Worm (Caenorhabditis elegans) whole organism, L4 larva: ENCODE data around the gene Y37A1B.7.

ENCODE experiments used
- ZK337.2 ChIP-seq: fragments of 200-800 bp; sonication (Bioruptor generic); IDR thresholded peaks from 2 replicates; pipeline ENCODE4 v1.3.6; 2022; ENCODE audit warnings: missing genetic modification reagents, missing genetic modification characterization, missing compliant biosample characterization
- ZK546.5 ChIP-seq, 2 experiments: sonication (generic microtip); optimal IDR thresholded peaks; 2 replicates each; lab custom pipeline; 2017; ENCODE audit warnings: missing biosample characterization in 2 of 2, missing genetic modification characterization in 2 of 2
- ctbp-1 ChIP-seq: fragments of 200-800 bp; sonication (Bioruptor generic); IDR thresholded peaks from 2 replicates; pipeline ENCODE4 v1.3.6; 2022; ENCODE audit warnings: missing genetic modification reagents, missing genetic modification characterization, missing compliant biosample characterization
- dpl-1 ChIP-seq: fragments of 150-350 bp; optimal IDR thresholded peaks from 2 replicates; lab custom pipeline; 2014; ENCODE audit warnings: missing biosample characterization, missing genetic modification reagents, missing genetic modification characterization
- hmg-1.1 ChIP-seq: fragments of 200-800 bp; sonication (Bioruptor generic); IDR thresholded peaks from 2 replicates; pipeline ENCODE4 v1.3.6; 2022; ENCODE audit warnings: missing genetic modification reagents, missing genetic modification characterization, missing compliant biosample characterization
- nhr-10 ChIP-seq: fragments of 150-350 bp; optimal IDR thresholded peaks from 2 replicates; lab custom pipeline; 2014; ENCODE audit warnings: missing biosample characterization, missing genetic modification characterization
- nhr-111 ChIP-seq: fragments of 200-800 bp; sonication (Bioruptor generic); optimal IDR thresholded peaks from 2 replicates; lab custom pipeline; 2018; ENCODE audit warnings: mild to moderate bottlenecking, missing genetic modification characterization, missing compliant biosample characterization
- nhr-77 ChIP-seq: fragments of 150-350 bp; optimal IDR thresholded peaks from 2 replicates; lab custom pipeline; 2014; ENCODE audit warnings: missing biosample characterization, missing genetic modification characterization
- rbr-2 ChIP-seq: sonication (generic microtip); optimal IDR thresholded peaks from 2 replicates; lab custom pipeline; 2016; ENCODE audit warnings: missing genotype, missing genetic modification characterization, missing compliant biosample characterization
- snpc-4 ChIP-seq: fragments of 150-350 bp; optimal IDR thresholded peaks from 2 replicates; lab custom pipeline; 2014; ENCODE audit warnings: missing biosample characterization, missing genetic modification characterization
- ztf-11 ChIP-seq: fragments of 150-350 bp; optimal IDR thresholded peaks from 2 replicates; lab custom pipeline; 2014; ENCODE audit warnings: missing biosample characterization, missing genetic modification characterization

- peak; percentile 84 for TF ChIP-seq hmg-1.1 (GFP tag; lab: Robert Waterston, UW)
- TF ChIP-seq dpl-1 = no peak
- no peak for TF ChIP-seq ctbp-1 (GFP tag; lab: Robert Waterston, UW)
- TF ChIP-seq nhr-10 (tag; lab: Kevin White, UChicago) = no peak
- TF ChIP-seq ZK546.5 (tag; optimal IDR thresholded peaks at IDR 0.05; lab: Kevin White, UChicago) = no peak
- TF ChIP-seq ZK337.2 (GFP tag; lab: Robert Waterston, UW) = no peak
- no peak for TF ChIP-seq ztf-11 (tag; lab: Kevin White, UChicago)
- no peak for TF ChIP-seq nhr-111 (GFP tag; lab: Kevin White, UChicago)
- no peak for TF ChIP-seq snpc-4 (tag; lab: Kevin White, UChicago)
- TF ChIP-seq nhr-77 (tag; lab: Kevin White, UChicago) = no peak
- TF ChIP-seq rbr-2 = no peak
Observed at ce11 chrIV:14033502-14033751, 10.2 kb downstream of the Y37A1B.7 start.
